Fruit fly (Drosophila melanogaster) whole organism, wandering third instar larva: ENCODE data around the gene RpLP1.

ENCODE experiments used
- CG32264 ChIP-seq: fragments of 200-800 bp; sonication (Bioruptor generic); optimal IDR thresholded peaks from 2 replicates; lab custom pipeline; 2016; ENCODE audit warnings: missing biosample characterization, missing genetic modification characterization
- Dfd ChIP-seq: fragments of >200 bp; optimal IDR thresholded peaks from 2 replicates; lab custom pipeline; 2017; ENCODE audit warnings: missing biosample characterization, missing genetic modification characterization
- GATAd ChIP-seq: sonication (Bioruptor generic); optimal IDR thresholded peaks from 2 replicates; lab custom pipeline; 2016; ENCODE audit warnings: missing biosample characterization, missing genetic modification characterization
- Hnf4 ChIP-seq: fragments of 200-800 bp; sonication (Bioruptor generic); optimal IDR thresholded peaks from 2 replicates; lab custom pipeline; 2016; ENCODE audit warnings: missing biosample characterization, mild to moderate bottlenecking, missing genetic modification characterization
- Hr83 ChIP-seq: fragments of 200-300 bp; sonication (Bioruptor generic); optimal IDR thresholded peaks from 2 replicates; lab custom pipeline; 2016; ENCODE audit warnings: missing biosample characterization, mild to moderate bottlenecking, missing genetic modification characterization, moderate library complexity; ENCODE audit not compliant: poor library complexity, severe bottlenecking
- Jra ChIP-seq: sonication (Bioruptor generic); optimal IDR thresholded peaks from 2 replicates; lab custom pipeline; 2016; ENCODE audit warnings: missing biosample characterization, missing genetic modification characterization
- N ChIP-seq: fragments of >200 bp; optimal IDR thresholded peaks from 2 replicates; lab custom pipeline; 2018; ENCODE audit warnings: missing biosample characterization, missing external identifiers, missing genetic modification characterization
- fru ChIP-seq: fragments of 200-800 bp; sonication (Bioruptor generic); optimal IDR thresholded peaks from 3 replicates; lab custom pipeline; 2016; ENCODE audit warnings: missing biosample characterization, mild to moderate bottlenecking, missing genetic modification characterization
- pan ChIP-seq: fragments of >200 bp; optimal IDR thresholded peaks from 2 replicates; lab custom pipeline; 2017
- tai ChIP-seq: sonication (Bioruptor generic); optimal IDR thresholded peaks from 2 replicates; lab custom pipeline; 2016; ENCODE audit warnings: missing biosample characterization, missing genetic modification characterization
- usp ChIP-seq: fragments of >200 bp; optimal IDR thresholded peaks from 2 replicates; lab custom pipeline; 2017; ENCODE audit warnings: missing biosample characterization, missing genetic modification characterization

DNA sequence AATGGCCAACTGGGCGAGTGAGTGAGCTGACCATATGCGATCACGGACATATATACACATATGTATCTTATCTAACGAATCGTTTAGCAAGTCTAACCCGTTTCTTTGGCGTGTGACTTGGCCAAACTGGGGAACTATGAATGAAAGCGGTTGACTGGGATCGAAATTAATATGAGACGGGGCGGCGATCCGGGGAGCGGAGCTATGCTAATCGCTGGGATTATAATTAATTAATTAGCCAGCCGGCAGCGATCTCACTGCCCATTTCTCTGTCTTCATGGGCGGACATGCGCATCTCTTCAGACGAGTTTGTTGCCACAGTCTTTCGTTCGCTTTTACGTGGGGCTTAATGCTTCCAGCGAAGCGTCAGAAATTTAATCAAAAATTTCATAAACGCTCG is 27.2 kb upstream of the RpLP1 start:
- TF ChIP-seq Dfd (GFP tag; lab: Kevin White, UChicago) (no peak), Hr83 (GFP tag; lab: Kevin White, UChicago) (no peak), N (GFP tag; lab: Kevin White, UChicago) (no peak), GATAd (GFP tag; lab: Kevin White, UChicago) (no peak), fru (GFP tag; lab: Kevin White, UChicago) (no peak), pan (no peak), Hnf4 (GFP tag; lab: Kevin White, UChicago) (no peak), tai (GFP tag; lab: Kevin White, UChicago) (no peak), Jra (GFP tag; lab: Kevin White, UChicago) (no peak), CG32264 (GFP tag; lab: Kevin White, UChicago) (no peak), usp (GFP tag; lab: Kevin White, UChicago) (no peak)
